Fruit fly (Drosophila melanogaster) whole organism, embryonic: ENCODE measurements around the gene Vps52.

Source experiments
- Aef1 ChIP-seq: fragments of 200-800 bp; sonication (Bioruptor generic); IDR thresholded peaks from 3 replicates; pipeline ENCODE4 v1.3.6; 2022; ENCODE audit warnings: missing biosample characterization, missing genetic modification characterization
- BEAF-32 ChIP-seq: fragments of 200-800 bp; sonication (Bioruptor generic); optimal IDR thresholded peaks from 3 replicates; lab custom pipeline; 2017; ENCODE audit warnings: missing biosample characterization, missing genetic modification characterization, mild to moderate bottlenecking, moderate library complexity, missing genetic modification reagents
- Blimp-1 ChIP-seq: fragments of 200-800 bp; sonication (Bioruptor generic); optimal IDR thresholded peaks from 3 replicates; lab custom pipeline; 2018; ENCODE audit warnings: missing biosample characterization, missing genetic modification characterization, mild to moderate bottlenecking, moderate library complexity, missing genetic modification reagents
- C15 ChIP-seq: fragments of 200-800 bp; sonication (Bioruptor generic); IDR thresholded peaks from 3 replicates; pipeline ENCODE4 v1.3.6; 2022; ENCODE audit warnings: missing biosample characterization, missing genetic modification characterization
- CG10565 ChIP-seq: fragments of 200-800 bp; sonication (Bioruptor generic); optimal IDR thresholded peaks from 3 replicates; lab custom pipeline; 2016; ENCODE audit warnings: missing biosample characterization, mild to moderate bottlenecking, missing genetic modification characterization
- CG10979 ChIP-seq: fragments of 200-800 bp; sonication (Bioruptor generic); optimal IDR thresholded peaks from 2 replicates; lab custom pipeline; 2018; ENCODE audit warnings: missing biosample characterization, mild to moderate bottlenecking, missing genetic modification characterization, moderate library complexity
- CG12391 ChIP-seq: fragments of 200-800 bp; sonication (Bioruptor generic); optimal IDR thresholded peaks from 3 replicates; lab custom pipeline; 2018; ENCODE audit warnings: missing biosample characterization, mild to moderate bottlenecking, missing genetic modification characterization, moderate library complexity
- CG13123 ChIP-seq: fragments of 200-800 bp; sonication (Bioruptor generic); optimal IDR thresholded peaks from 2 replicates; lab custom pipeline; 2016; ENCODE audit warnings: missing biosample characterization, missing genetic modification characterization
- CG13296 ChIP-seq: fragments of 200-800 bp; sonication (Bioruptor generic); optimal IDR thresholded peaks from 3 replicates; lab custom pipeline; 2018; ENCODE audit warnings: missing biosample characterization, mild to moderate bottlenecking, missing genetic modification characterization
- CG14667 ChIP-seq: fragments of 200-800 bp; sonication (Bioruptor generic); IDR thresholded peaks from 2 replicates; pipeline ENCODE4 v1.3.6; 2022; ENCODE audit warnings: missing biosample characterization, missing genetic modification characterization
- CG1792 ChIP-seq: fragments of 200-800 bp; sonication (Bioruptor generic); optimal IDR thresholded peaks from 2 replicates; lab custom pipeline; 2016; ENCODE audit warnings: missing biosample characterization, missing genetic modification characterization
- CG18011 ChIP-seq: fragments of 200-800 bp; sonication (Bioruptor generic); optimal IDR thresholded peaks from 2 replicates; lab custom pipeline; 2017; ENCODE audit warnings: missing biosample characterization, missing genetic modification characterization, mild to moderate bottlenecking, moderate library complexity, missing genotype
- CG18599 ChIP-seq: fragments of 200-800 bp; sonication (Bioruptor generic); optimal IDR thresholded peaks from 3 replicates; lab custom pipeline; 2017; ENCODE audit warnings: missing biosample characterization, missing genetic modification characterization, mild to moderate bottlenecking, moderate library complexity, missing genetic modification reagents
- CG3407 ChIP-seq: fragments of 200-800 bp; sonication (Bioruptor generic); optimal IDR thresholded peaks from 2 replicates; lab custom pipeline; 2018; ENCODE audit warnings: missing biosample characterization, mild to moderate bottlenecking, missing genetic modification characterization
- CG4282 ChIP-seq: fragments of 200-800 bp; sonication (Bioruptor generic); optimal IDR thresholded peaks from 2 replicates; lab custom pipeline; 2016; ENCODE audit warnings: missing biosample characterization, missing genetic modification characterization
- CG4424 ChIP-seq: fragments of 200-800 bp; sonication (Bioruptor generic); optimal IDR thresholded peaks from 3 replicates; lab custom pipeline; 2016; ENCODE audit warnings: missing biosample characterization, missing genetic modification characterization
- CG5180 ChIP-seq: fragments of 200-800 bp; sonication (Bioruptor generic); optimal IDR thresholded peaks from 3 replicates; lab custom pipeline; 2017; ENCODE audit warnings: missing biosample characterization, missing genetic modification characterization, mild to moderate bottlenecking, moderate library complexity, missing genetic modification reagents
- CG6683 ChIP-seq: fragments of 200-800 bp; sonication (Bioruptor generic); optimal IDR thresholded peaks from 2 replicates; lab custom pipeline; 2017; ENCODE audit warnings: missing biosample characterization, mild to moderate bottlenecking, missing genetic modification characterization, missing genetic modification reagents
- CG7271 ChIP-seq: fragments of 200-800 bp; sonication (Bioruptor generic); optimal IDR thresholded peaks from 2 replicates; lab custom pipeline; 2018; ENCODE audit warnings: missing biosample characterization, mild to moderate bottlenecking, missing genetic modification characterization, moderate library complexity
- Eip74EF ChIP-seq, 2 experiments: fragments of 200-800 bp in 1 of 2; fragments of >200 bp in 1 of 2; sonication (Bioruptor generic) in 1 of 2; optimal IDR thresholded peaks; 2 replicates each; lab custom pipeline; 2017 to 2019; ENCODE audit warnings: missing biosample characterization in 2 of 2, missing genetic modification characterization in 2 of 2, mild to moderate bottlenecking in 1 of 2, moderate library complexity in 1 of 2
- Fer2 ChIP-seq: fragments of 200-800 bp; sonication (Bioruptor generic); optimal IDR thresholded peaks from 2 replicates; lab custom pipeline; 2018; ENCODE audit warnings: missing biosample characterization, mild to moderate bottlenecking, missing genetic modification characterization, moderate library complexity
- HLHmδ ChIP-seq: fragments of 200-800 bp; sonication (Bioruptor generic); optimal IDR thresholded peaks from 2 replicates; lab custom pipeline; 2018; ENCODE audit warnings: missing biosample characterization, mild to moderate bottlenecking, missing genetic modification characterization, moderate library complexity
- Hey ChIP-seq: fragments of 200-800 bp; sonication (Bioruptor generic); optimal IDR thresholded peaks from 3 replicates; lab custom pipeline; 2018; ENCODE audit warnings: missing biosample characterization, mild to moderate bottlenecking, missing genetic modification characterization
- Jarid2 ChIP-seq: fragments of 200-800 bp; sonication (Bioruptor generic); optimal IDR thresholded peaks from 3 replicates; lab custom pipeline; 2017; ENCODE audit warnings: mild to moderate bottlenecking, missing biosample characterization, missing genetic modification reagents, missing genetic modification characterization
- MBD-R2 ChIP-seq: fragments of 200-800 bp; sonication (Bioruptor generic); IDR thresholded peaks from 2 replicates; pipeline ENCODE4 v1.3.6; 2022; ENCODE audit warnings: missing biosample characterization, missing genetic modification characterization
- Mes4 ChIP-seq: fragments of 200-800 bp; sonication (Bioruptor generic); optimal IDR thresholded peaks from 2 replicates; lab custom pipeline; 2016; ENCODE audit warnings: missing biosample characterization, missing genetic modification characterization
- NC2β ChIP-seq: fragments of 200-800 bp; sonication (Bioruptor generic); optimal IDR thresholded peaks from 2 replicates; lab custom pipeline; 2016; ENCODE audit warnings: missing biosample characterization, missing genetic modification characterization
- Oaz ChIP-seq: fragments of 200-800 bp; sonication (Bioruptor generic); IDR thresholded peaks from 2 replicates; pipeline ENCODE4 v1.3.6; 2022; ENCODE audit warnings: missing biosample characterization, missing genetic modification characterization
- PHDP ChIP-seq: fragments of 200-800 bp; sonication (Bioruptor generic); optimal IDR thresholded peaks from 3 replicates; lab custom pipeline; 2018; ENCODE audit warnings: missing biosample characterization, mild to moderate bottlenecking, missing genetic modification characterization, moderate library complexity
- Ravus ChIP-seq: fragments of 200-800 bp; sonication (Bioruptor generic); IDR thresholded peaks from 2 replicates; pipeline ENCODE4 v1.3.6; 2022; ENCODE audit warnings: missing biosample characterization, missing genetic modification characterization
- ac ChIP-seq: fragments of 200-800 bp; sonication (Bioruptor generic); optimal IDR thresholded peaks from 3 replicates; lab custom pipeline; 2017; ENCODE audit warnings: missing biosample characterization, mild to moderate bottlenecking, missing genetic modification characterization
- br ChIP-seq: fragments of >200 bp; optimal IDR thresholded peaks from 2 replicates; lab custom pipeline; 2017
- chm ChIP-seq: fragments of 200-800 bp; sonication (Bioruptor generic); IDR thresholded peaks from 2 replicates; pipeline ENCODE4 v1.3.6; 2022; ENCODE audit warnings: missing biosample characterization, missing genetic modification characterization
- dmrt11E ChIP-seq: fragments of 200-800 bp; sonication (Bioruptor generic); optimal IDR thresholded peaks from 3 replicates; lab custom pipeline; 2018; ENCODE audit warnings: missing biosample characterization, mild to moderate bottlenecking, missing genetic modification characterization, moderate library complexity
- gro ChIP-seq: fragments of 200-800 bp; sonication (Bioruptor generic); optimal IDR thresholded peaks from 2 replicates; lab custom pipeline; 2016; ENCODE audit warnings: missing biosample characterization, missing genetic modification characterization
- jigr1 ChIP-seq: fragments of 200-800 bp; sonication (Bioruptor generic); IDR thresholded peaks from 3 replicates; pipeline ENCODE4 v1.3.6; 2022; ENCODE audit warnings: missing biosample characterization, missing genetic modification characterization
- mirr ChIP-seq: fragments of 200-800 bp; sonication (Bioruptor generic); optimal IDR thresholded peaks from 3 replicates; lab custom pipeline; 2018; ENCODE audit warnings: missing biosample characterization, mild to moderate bottlenecking, missing genetic modification characterization
- nau ChIP-seq: fragments of 200-800 bp; sonication (Bioruptor generic); optimal IDR thresholded peaks from 3 replicates; lab custom pipeline; 2017; ENCODE audit warnings: missing biosample characterization, mild to moderate bottlenecking, missing genetic modification characterization, missing genetic modification reagents
- nmo ChIP-seq: fragments of 200-800 bp; sonication (Bioruptor generic); optimal IDR thresholded peaks from 2 replicates; lab custom pipeline; 2018; ENCODE audit warnings: missing biosample characterization, mild to moderate bottlenecking, missing genetic modification characterization, moderate library complexity
- pan ChIP-seq, 4 experiments: fragments of >200 bp in 3 of 4; fragments of 200-800 bp in 1 of 4; sonication (Bioruptor generic) in 1 of 4; optimal IDR thresholded peaks in 3 of 4; IDR thresholded peaks in 1 of 4; 2 replicates each; pipeline versions ENCODE4 v1.3.6 to Lab custom; 2017 to 2022; ENCODE audit warnings: missing biosample characterization in 2 of 4, missing genetic modification characterization in 2 of 4, mixed read lengths in 1 of 4
- pzg ChIP-seq: fragments of 200-800 bp; sonication (Bioruptor generic); optimal IDR thresholded peaks from 3 replicates; lab custom pipeline; 2018; ENCODE audit warnings: missing biosample characterization, mild to moderate bottlenecking, missing genetic modification characterization, moderate library complexity
- row ChIP-seq: fragments of 200-800 bp; sonication (Bioruptor generic); IDR thresholded peaks from 3 replicates; pipeline ENCODE4 v1.3.6; 2022; ENCODE audit warnings: missing biosample characterization, missing genetic modification characterization
- stc ChIP-seq: fragments of 200-800 bp; sonication (Bioruptor generic); IDR thresholded peaks from 2 replicates; pipeline ENCODE4 v1.3.6; 2022; ENCODE audit warnings: missing biosample characterization, missing genetic modification characterization
- twi ChIP-seq: fragments of 200-800 bp; optimal IDR thresholded peaks from 2 replicates; lab custom pipeline; 2019; ENCODE audit warnings: missing biosample characterization, mild to moderate bottlenecking, missing genetic modification characterization, moderate library complexity
- vvl ChIP-seq: fragments of 200-800 bp; sonication (Bioruptor generic); IDR thresholded peaks from 2 replicates; pipeline ENCODE4 v1.3.6; 2022; ENCODE audit warnings: missing biosample characterization, missing genetic modification characterization
- wdn ChIP-seq: fragments of 200-800 bp; sonication (Bioruptor generic); IDR thresholded peaks from 2 replicates; pipeline ENCODE4 v1.3.6; 2022; ENCODE audit warnings: missing biosample characterization, missing genetic modification characterization
- wor ChIP-seq: fragments of 200-800 bp; sonication (Bioruptor generic); IDR thresholded peaks from 2 replicates; pipeline ENCODE4 v1.3.6; 2022; ENCODE audit warnings: missing biosample characterization, missing genetic modification characterization

The Vps52 gene

dm6 chr2L:5546518-5547287, 23.0 kb upstream of the Vps52 start, which contains the start of gene Oscillin (continued):
- TF ChIP-seq mirr (no peak), Fer2 (tag; lab: Kevin White, UChicago) (peak; percentile 74), Hey (tag; lab: Kevin White, UChicago) (no peak), jigr1 (GFP tag; lab: Robert Waterston, UW) (0 out of 3 replicates have a peak, but pooled peaks have one; percentile 26), row (GFP tag; lab: Robert Waterston, UW) (peak; percentile 44), gro (GFP tag; lab: Kevin White, UChicago) (peak; percentile 14), Eip74EF (GFP tag; optimal IDR thresholded peaks at IDR 0.05; lab: Kevin White, UChicago) (peak in 1 of 2 experiments; percentile 80), MBD-R2 (GFP tag; lab: Robert Waterston, UW) (peak; percentile 45; the same call in 1 of the 2 replicates), Mes4 (peak; percentile 38), twi (peak; percentile 56), CG4282 (GFP tag; lab: Kevin White, UChicago) (no peak), chm (GFP tag; lab: Robert Waterston, UW) (peak; percentile 77; the same call in 1 of the 2 replicates), CG1792 (peak; percentile 40), CG14667 (GFP tag; lab: Robert Waterston, UW) (peak; percentile 63), BEAF-32 (GFP tag; lab: Kevin White, UChicago) (no peak), wor (peak; percentile 64), CG4424 (GFP tag; lab: Kevin White, UChicago) (peak; percentile 84), vvl (GFP tag; lab: Robert Waterston, UW) (peak; percentile 94), stc (GFP tag; lab: Robert Waterston, UW) (peak; percentile 94), dmrt11E (tag; lab: Kevin White, UChicago) (peak; percentile 71), CG3407 (GFP tag; lab: Kevin White, UChicago) (peak; percentile 38), pan (optimal IDR thresholded peaks at IDR 0.05; lab: Kevin White, UChicago) (no peak), pan (GFP tag; optimal IDR thresholded peaks at IDR 0.05 in 1 of 2, IDR thresholded peaks at IDR 0.05 in 1 of 2) (peak in 1 of 2 experiments; percentile 92), Aef1 (GFP tag; lab: Robert Waterston, UW) (peak; percentile 57), CG10565 (GFP tag; lab: Kevin White, UChicago) (peak; percentile 27), Blimp-1 (GFP tag; lab: Kevin White, UChicago) (peak; percentile 100), PHDP (no peak), Jarid2 (GFP tag; lab: Kevin White, UChicago) (no peak), C15 (GFP tag; lab: Robert Waterston, UW) (0 out of 3 replicates have a peak, but pooled peaks have one; percentile 48), NC2β (GFP tag; lab: Kevin White, UChicago) (no peak), ac (GFP tag; lab: Kevin White, UChicago) (no peak), CG13296 (GFP tag; lab: Kevin White, UChicago) (peak; percentile 78), CG18599 (GFP tag; lab: Kevin White, UChicago) (peak; percentile 89), CG7271 (tag; lab: Kevin White, UChicago) (peak; percentile 35), CG12391 (tag; lab: Kevin White, UChicago) (peak; percentile 48), nmo (GFP tag; lab: Kevin White, UChicago) (peak; percentile 93), CG6683 (GFP tag; lab: Kevin White, UChicago) (peak; percentile 74), CG18011 (no peak), Oaz (no peak; the same call in none of the 2 replicates), br (lab: Kevin White, UChicago) (no peak), HLHmδ (GFP tag; lab: Kevin White, UChicago) (no peak), nau (GFP tag; lab: Kevin White, UChicago) (peak; percentile 66), pzg (no peak), CG13123 (GFP tag; lab: Kevin White, UChicago) (peak; percentile 4), CG5180 (GFP tag; lab: Kevin White, UChicago) (peak; percentile 69), CG10979 (tag; lab: Kevin White, UChicago) (peak; percentile 88), Ravus (no peak; the same call in 1 of the 2 replicates), wdn (GFP tag; lab: Robert Waterston, UW) (0 out of 2 replicates have a peak, but pooled peaks have one; percentile 40)
